Worm (Caenorhabditis elegans): ENCODE results near the gene Y111B2A.2.

DNA sequence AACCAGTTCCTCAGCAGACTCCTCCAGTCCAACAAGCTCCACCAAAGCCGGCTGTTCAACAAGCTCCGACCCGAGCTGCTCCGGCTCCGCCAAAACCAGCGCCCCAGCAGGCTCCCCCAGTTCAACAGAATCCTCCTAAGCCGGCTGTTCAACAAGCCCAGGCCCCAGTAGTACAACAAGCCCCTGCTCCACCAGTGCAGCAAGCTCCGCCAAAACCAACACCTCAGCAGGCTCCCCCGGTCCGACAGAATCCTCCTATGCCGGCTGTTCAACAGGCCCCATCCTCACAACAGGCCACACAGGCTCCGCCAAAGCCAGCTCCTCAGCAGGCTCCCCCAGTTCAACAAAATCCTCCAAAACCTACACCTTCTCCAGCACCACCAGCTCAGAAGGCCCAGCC lies 25.3 kb upstream of the Y111B2A.2 start:
- no peak for TF ChIP-seq flt-1 (GFP tag; IDR thresholded peaks at IDR 0.05)
- TF ChIP-seq ztf-29 (GFP tag; IDR thresholded peaks at IDR 0.05), result no peak
- no peak for TF ChIP-seq cog-1 (tag; optimal IDR thresholded peaks at IDR 0.05)
- no peak for TF ChIP-seq tab-1 (GFP tag; IDR thresholded peaks at IDR 0.05)
- no peak for TF ChIP-seq klf-2 (GFP tag; conservative IDR thresholded peaks at IDR 0.05)
- no peak for TF ChIP-seq ref-1 (GFP tag; conservative IDR thresholded peaks at IDR 0.05)
- no peak for TF ChIP-seq med-1 (GFP tag; optimal IDR thresholded peaks at IDR 0.05; ENCODE audit: insufficient read depth)
- TF ChIP-seq T22C8.4 (GFP tag; IDR thresholded peaks at IDR 0.05), result no peak

Data from whole organism, midembryonic.